Fruit fly (Drosophila melanogaster): ENCODE results near the gene CG5404.

The CG5404 gene

DNA sequence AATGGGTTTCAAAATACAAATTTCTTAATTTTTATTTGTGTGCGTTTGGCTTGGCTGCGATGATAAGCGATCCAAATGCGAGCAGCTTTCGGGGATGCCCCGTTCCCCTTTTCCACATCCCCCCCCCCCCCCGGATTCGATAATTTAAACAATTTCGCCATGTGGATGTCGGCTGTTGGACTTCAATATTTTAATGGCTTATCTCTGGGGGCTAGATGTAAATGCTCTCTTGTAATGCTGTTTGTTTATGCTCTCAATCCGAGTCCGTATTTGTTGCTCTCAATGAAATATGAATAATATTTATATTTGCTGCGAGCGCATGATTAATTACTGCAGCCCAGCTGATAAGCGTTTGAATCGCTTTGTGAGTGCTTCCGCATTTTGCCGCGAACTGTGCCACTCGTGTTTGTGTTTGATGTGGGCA, 26.9 kb upstream of the CG5404 start (continued):
- TF ChIP-seq trh (GFP tag; optimal IDR thresholded peaks at IDR 0.05) (no peak), crol (GFP tag; IDR thresholded peaks at IDR 0.05) (peak; percentile 92), CG17568 (GFP tag; optimal IDR thresholded peaks at IDR 0.05) (peak; percentile 21), kah (GFP tag; optimal IDR thresholded peaks at IDR 0.05) (no peak), Rx (GFP tag; IDR thresholded peaks at IDR 0.05) (no peak), Deaf1 (tag; optimal IDR thresholded peaks at IDR 0.05) (no peak), Opbp (GFP tag; IDR thresholded peaks at IDR 0.05; ENCODE audit: partially characterized antibody) (no peak), Hr39 (optimal IDR thresholded peaks at IDR 0.05) (no peak), CG10321 (GFP tag; IDR thresholded peaks at IDR 0.05) (no peak), Ets97D (GFP tag; optimal IDR thresholded peaks at IDR 0.05) (no peak), org-1 (GFP tag; optimal IDR thresholded peaks at IDR 0.05) (peak; percentile 29), CG11504 (tag; optimal IDR thresholded peaks at IDR 0.05) (peak; percentile 27), Med (GFP tag) (no peak), H2.0 (GFP tag; IDR thresholded peaks at IDR 0.05) (no peak), sens-2 (GFP tag; IDR thresholded peaks at IDR 0.05) (no peak), B-H2 (GFP tag; optimal IDR thresholded peaks at IDR 0.05) (no peak), tll (GFP tag; optimal IDR thresholded peaks at IDR 0.05) (no peak), CG3065 (GFP tag; optimal IDR thresholded peaks at IDR 0.05) (no peak), CG8388 (GFP tag; optimal IDR thresholded peaks at IDR 0.05) (no peak), Poxn (GFP tag; IDR thresholded peaks at IDR 0.05) (no peak), Dip2 (GFP tag; IDR thresholded peaks at IDR 0.05) (no peak), Xrp1 (GFP tag; IDR thresholded peaks at IDR 0.05) (peak; percentile 39; the same call in 1 of the 2 replicates), Gug (GFP tag; IDR thresholded peaks at IDR 0.05) (no peak), dmrt99B (tag; optimal IDR thresholded peaks at IDR 0.05) (peak; percentile 31), ci (GFP tag; IDR thresholded peaks at IDR 0.05) (0 out of 3 replicates have a peak, but pooled peaks have one; percentile 23), Dek (tag; optimal IDR thresholded peaks at IDR 0.05) (no peak), CG7556 (GFP tag; optimal IDR thresholded peaks at IDR 0.05) (peak; percentile 13), CG6254 (GFP tag; optimal IDR thresholded peaks at IDR 0.05) (peak; percentile 3), Xbp1 (GFP tag; optimal IDR thresholded peaks at IDR 0.05) (no peak), chif (GFP tag; optimal IDR thresholded peaks at IDR 0.05) (no peak), Ssrp (tag; optimal IDR thresholded peaks at IDR 0.05) (no peak), Eip74EF (GFP tag; optimal IDR thresholded peaks at IDR 0.05) (peak in 1 of 2 experiments; percentile 99), Sox100B (GFP tag; optimal IDR thresholded peaks at IDR 0.05) (peak; percentile 51), Oaz (GFP tag; IDR thresholded peaks at IDR 0.05) (no peak), ATbp (GFP tag; optimal IDR thresholded peaks at IDR 0.05) (peak; percentile 43), CG10431 (GFP tag; optimal IDR thresholded peaks at IDR 0.05) (peak; percentile 35), Nf-YA (GFP tag; IDR thresholded peaks at IDR 0.05) (no peak), ab (GFP tag; optimal IDR thresholded peaks at IDR 0.05) (no peak), Trl (optimal IDR thresholded peaks at IDR 0.05) (peak in 1 of 2 experiments; percentile 11), Trl (GFP tag; optimal IDR thresholded peaks at IDR 0.05) (no peak), CG2199 (GFP tag; IDR thresholded peaks at IDR 0.05) (no peak), CG9932 (GFP tag; IDR thresholded peaks at IDR 0.05) (no peak), CG17359 (tag; optimal IDR thresholded peaks at IDR 0.05) (no peak), Blimp-1 (GFP tag; optimal IDR thresholded peaks at IDR 0.05) (peak; percentile 15), CG14710 (tag; optimal IDR thresholded peaks at IDR 0.05) (peak; percentile 3), unc-4 (GFP tag; IDR thresholded peaks at IDR 0.05; ENCODE audit: partially characterized antibody) (no peak), CG8359 (GFP tag; optimal IDR thresholded peaks at IDR 0.05; ENCODE audit: borderline replicate concordance) (peak; percentile 55), kay (GFP tag; optimal IDR thresholded peaks at IDR 0.05) (peak; percentile 11), CG7987 (GFP tag; optimal IDR thresholded peaks at IDR 0.05) (peak; percentile 18), NC2α (GFP tag; optimal IDR thresholded peaks at IDR 0.05) (no peak), tin (GFP tag; optimal IDR thresholded peaks at IDR 0.05) (no peak)

Measured in whole organism, embryonic.